Fruit fly (Drosophila melanogaster) whole organism, prepupa: Measurements from ENCODE around the gene mRpS11.

Source experiments
- CG10631 ChIP-seq: fragments of 200-800 bp; sonication (Bioruptor generic); optimal IDR thresholded peaks from 2 replicates; lab custom pipeline; 2016; ENCODE audit warnings: missing biosample characterization, missing genetic modification characterization
- CG11294 ChIP-seq: fragments of 200-800 bp; sonication (Bioruptor generic); IDR thresholded peaks from 2 replicates; pipeline ENCODE4 v1.3.6; 2022; ENCODE audit warnings: missing biosample characterization, missing genetic modification characterization
- CG11902 ChIP-seq: fragments of 200-800 bp; sonication (Bioruptor generic); optimal IDR thresholded peaks from 3 replicates; lab custom pipeline; 2016; ENCODE audit warnings: missing biosample characterization, missing genetic modification characterization
- CG16779 ChIP-seq: fragments of 200-800 bp; sonication (Bioruptor generic); optimal IDR thresholded peaks from 3 replicates; lab custom pipeline; 2017; ENCODE audit warnings: missing biosample characterization, mild to moderate bottlenecking, missing genetic modification characterization
- CG3032 ChIP-seq: fragments of 200-800 bp; optimal IDR thresholded peaks from 2 replicates; lab custom pipeline; 2019; ENCODE audit warnings: missing biosample characterization, mild to moderate bottlenecking, missing genetic modification characterization, moderate library complexity
- CG31627 ChIP-seq: fragments of 200-800 bp; sonication (Bioruptor generic); optimal IDR thresholded peaks from 3 replicates; lab custom pipeline; 2016; ENCODE audit warnings: missing biosample characterization, missing genetic modification characterization
- CG32006 ChIP-seq: fragments of 200-800 bp; sonication (Bioruptor generic); optimal IDR thresholded peaks from 3 replicates; lab custom pipeline; 2017; ENCODE audit warnings: missing biosample characterization, mild to moderate bottlenecking, missing genetic modification characterization
- CG4318 ChIP-seq: fragments of 200-800 bp; sonication (Bioruptor generic); optimal IDR thresholded peaks from 3 replicates; lab custom pipeline; 2017; ENCODE audit warnings: missing biosample characterization, mild to moderate bottlenecking, missing genetic modification characterization
- CG6163 ChIP-seq: fragments of 200-800 bp; sonication (Bioruptor generic); IDR thresholded peaks from 3 replicates; pipeline ENCODE4 v1.3.6; 2022; ENCODE audit warnings: missing biosample characterization, missing genetic modification characterization
- CG6792 ChIP-seq: fragments of 200-800 bp; sonication (Bioruptor generic); optimal IDR thresholded peaks from 3 replicates; lab custom pipeline; 2016; ENCODE audit warnings: missing biosample characterization, missing genetic modification characterization
- CG6808 ChIP-seq: fragments of 200-800 bp; sonication (Bioruptor generic); optimal IDR thresholded peaks from 3 replicates; lab custom pipeline; 2017; ENCODE audit warnings: missing biosample characterization, missing genetic modification characterization, mild to moderate bottlenecking, moderate library complexity, missing genetic modification reagents
- CG8319 ChIP-seq: fragments of 200-800 bp; sonication (Bioruptor generic); optimal IDR thresholded peaks from 3 replicates; lab custom pipeline; 2016; ENCODE audit warnings: missing biosample characterization, missing genetic modification characterization
- CG8632 ChIP-seq: fragments of 200-800 bp; sonication (Bioruptor generic); optimal IDR thresholded peaks from 3 replicates; lab custom pipeline; 2016; ENCODE audit warnings: missing biosample characterization, missing genetic modification characterization
- CG9139 ChIP-seq: fragments of 200-800 bp; sonication (Bioruptor generic); optimal IDR thresholded peaks from 3 replicates; lab custom pipeline; 2017; ENCODE audit warnings: missing biosample characterization, mild to moderate bottlenecking, missing genetic modification characterization
- Eip75B ChIP-seq: fragments of 200-800 bp; sonication (Bioruptor generic); optimal IDR thresholded peaks from 3 replicates; lab custom pipeline; 2016; ENCODE audit warnings: missing biosample characterization, missing genetic modification characterization
- Eip78C ChIP-seq: fragments of 200-800 bp; sonication (Bioruptor generic); peaks from one replicate; lab custom pipeline; 2016; ENCODE audit warnings: missing biosample characterization, missing genetic modification characterization
- Eip93F ChIP-seq: fragments of 200-800 bp; sonication (Bioruptor generic); optimal IDR thresholded peaks from 2 replicates; lab custom pipeline; 2016; ENCODE audit warnings: missing biosample characterization, mild to moderate bottlenecking, missing genetic modification characterization
- Ets21C ChIP-seq: fragments of 200-800 bp; sonication (Bioruptor generic); optimal IDR thresholded peaks from 3 replicates; lab custom pipeline; 2016; ENCODE audit warnings: missing biosample characterization, missing genetic modification characterization
- Gug ChIP-seq: fragments of 200-800 bp; sonication (Bioruptor generic); IDR thresholded peaks from 2 replicates; pipeline ENCODE4 v1.3.6; 2022; ENCODE audit warnings: missing biosample characterization, missing genetic modification characterization
- Hr39 ChIP-seq: fragments of 200-800 bp; sonication (Bioruptor generic); optimal IDR thresholded peaks from 2 replicates; lab custom pipeline; 2016; ENCODE audit warnings: missing biosample characterization, missing genetic modification characterization
- Sox14 ChIP-seq: fragments of 200-800 bp; sonication (Bioruptor generic); optimal IDR thresholded peaks from 3 replicates; lab custom pipeline; 2016; ENCODE audit warnings: missing biosample characterization, missing genetic modification characterization
- achi ChIP-seq: fragments of 200-800 bp; sonication (Bioruptor generic); optimal IDR thresholded peaks from 3 replicates; lab custom pipeline; 2016; ENCODE audit warnings: missing biosample characterization, missing genetic modification characterization
- cyc ChIP-seq: fragments of 200-800 bp; sonication (Bioruptor generic); optimal IDR thresholded peaks from 3 replicates; lab custom pipeline; 2016; ENCODE audit warnings: missing biosample characterization, missing genetic modification characterization
- dac ChIP-seq: fragments of 200-800 bp; sonication (Bioruptor generic); optimal IDR thresholded peaks from 2 replicates; lab custom pipeline; 2017; ENCODE audit warnings: missing biosample characterization, mild to moderate bottlenecking, missing genetic modification characterization
- dsx ChIP-seq: fragments of 200-800 bp; optimal IDR thresholded peaks from 3 replicates; lab custom pipeline; 2019; ENCODE audit warnings: missing biosample characterization, mild to moderate bottlenecking, missing genetic modification characterization, moderate library complexity; ENCODE audit not compliant: poor library complexity, severe bottlenecking
- esn ChIP-seq: fragments of 200-800 bp; sonication (Bioruptor generic); optimal IDR thresholded peaks from 2 replicates; lab custom pipeline; 2016; ENCODE audit warnings: missing biosample characterization, mild to moderate bottlenecking, missing genetic modification characterization, moderate library complexity
- fkh ChIP-seq: fragments of 200-800 bp; sonication (Bioruptor generic); optimal IDR thresholded peaks from 3 replicates; lab custom pipeline; 2017; ENCODE audit warnings: missing biosample characterization, mild to moderate bottlenecking, missing genetic modification characterization, moderate library complexity
- net ChIP-seq: fragments of 200-800 bp; sonication (Bioruptor generic); optimal IDR thresholded peaks from 3 replicates; lab custom pipeline; 2016; ENCODE audit warnings: missing biosample characterization, missing genetic modification characterization
- pdm3 ChIP-seq: fragments of 200-800 bp; sonication (Bioruptor generic); optimal IDR thresholded peaks from 3 replicates; lab custom pipeline; 2016; ENCODE audit warnings: missing biosample characterization, missing genetic modification characterization
- salr ChIP-seq, 2 experiments: fragments of 200-800 bp; sonication (Bioruptor generic); optimal IDR thresholded peaks; 3 replicates each; lab custom pipeline; 2016 to 2018; ENCODE audit warnings: missing biosample characterization in 2 of 2, missing genetic modification characterization in 2 of 2, mild to moderate bottlenecking in 1 of 2
- spab ChIP-seq: fragments of 200-800 bp; sonication (Bioruptor generic); optimal IDR thresholded peaks from 2 replicates; lab custom pipeline; 2017; ENCODE audit warnings: missing biosample characterization, mild to moderate bottlenecking, missing genetic modification characterization, missing genetic modification reagents
- ss ChIP-seq, 2 experiments: fragments of 200-800 bp; sonication (Bioruptor generic); optimal IDR thresholded peaks; 2 replicates in 1 of 2; 3 replicates in 1 of 2; lab custom pipeline; 2017 to 2018; ENCODE audit warnings: mild to moderate bottlenecking in 2 of 2, missing biosample characterization in 2 of 2, missing genetic modification characterization in 2 of 2, moderate library complexity in 1 of 2
- svp ChIP-seq: fragments of 200-800 bp; sonication (Bioruptor generic); peaks from one replicate; lab custom pipeline; 2016; ENCODE audit warnings: missing biosample characterization, missing genetic modification characterization
- topi ChIP-seq: fragments of 200-800 bp; sonication (Bioruptor generic); optimal IDR thresholded peaks from 3 replicates; lab custom pipeline; 2016; ENCODE audit warnings: missing biosample characterization, missing genetic modification characterization

Gene mRpS11

dm6 chr3R:17039993-17040807 is 32.3 kb upstream of the mRpS11 start, which contains the start of the genes CG18213 and Trm7-32:
TSS of gene CG18213 (minus strand) at chr3R:17040203.
TSS of gene Trm7-32 (plus strand) at chr3R:17040682.
- TF ChIP-seq achi (GFP tag; lab: Kevin White, UChicago) (peak; percentile 27), CG6808 (GFP tag; lab: Kevin White, UChicago) (no peak), esn (peak; percentile 15), CG4318 (GFP tag; lab: Kevin White, UChicago) (no peak), CG10631 (GFP tag; lab: Kevin White, UChicago) (peak; percentile 38), Eip78C (GFP tag; lab: Kevin White, UChicago) (no peak)

dm6 chr3R:17042838-17043569 is 29.5 kb upstream of the mRpS11 start, which contains the start of the genes bdwf and Patr-1:
TSS of gene bdwf (minus strand) at chr3R:17043136.
TSS of gene Patr-1 (plus strand) at chr3R:17043564.
- TF ChIP-seq esn (peak; percentile 58), cyc (GFP tag; lab: Kevin White, UChicago) (peak; percentile 28), CG16779 (tag; lab: Kevin White, UChicago) (no peak), pdm3 (no peak), CG32006 (GFP tag; lab: Kevin White, UChicago) (no peak), Hr39 (GFP tag; lab: Kevin White, UChicago) (no peak), salr (GFP tag; optimal IDR thresholded peaks at IDR 0.05; lab: Kevin White, UChicago) (no peak), Gug (GFP tag; lab: Robert Waterston, UW) (no peak), CG31627 (peak; percentile 8), CG4318 (GFP tag; lab: Kevin White, UChicago) (no peak), achi (GFP tag; lab: Kevin White, UChicago) (peak; percentile 99), CG8319 (GFP tag; lab: Kevin White, UChicago) (peak; percentile 9), Eip75B (no peak), CG6808 (GFP tag; lab: Kevin White, UChicago) (no peak), CG11294 (GFP tag; lab: Robert Waterston, UW) (no peak), CG6792 (GFP tag; lab: Kevin White, UChicago) (no peak), Sox14 (GFP tag; lab: Kevin White, UChicago) (peak; percentile 29), ss (GFP tag; optimal IDR thresholded peaks at IDR 0.05; lab: Kevin White, UChicago) (no peak), topi (GFP tag; lab: Kevin White, UChicago) (no peak), CG3032 (tag; lab: Kevin White, UChicago) (peak; percentile 24), CG8632 (GFP tag; lab: Kevin White, UChicago) (no peak), CG10631 (GFP tag; lab: Kevin White, UChicago) (peak; percentile 54)

dm6 chr3R:17043570-17043923 is 29.0 kb upstream of the mRpS11 start:
- TF ChIP-seq Hr39 (GFP tag; lab: Kevin White, UChicago): no peak
- TF ChIP-seq CG16779 (tag; lab: Kevin White, UChicago): no peak
- TF ChIP-seq CG11902 (GFP tag; lab: Kevin White, UChicago): no peak
- no peak for TF ChIP-seq svp (GFP tag; lab: Kevin White, UChicago)
- no peak for TF ChIP-seq CG6163 (GFP tag; lab: Robert Waterston, UW)
- TF ChIP-seq dac: no peak
- no peak for TF ChIP-seq spab (GFP tag; lab: Kevin White, UChicago)
- TF ChIP-seq net (GFP tag; lab: Kevin White, UChicago): no peak
- no peak for TF ChIP-seq fkh (GFP tag; lab: Kevin White, UChicago)
- TF ChIP-seq ss (GFP tag; optimal IDR thresholded peaks at IDR 0.05; lab: Kevin White, UChicago): no peak
- TF ChIP-seq dsx: no peak
- TF ChIP-seq CG9139 (GFP tag; lab: Kevin White, UChicago): no peak
- no peak for TF ChIP-seq Ets21C (GFP tag; lab: Kevin White, UChicago)
- no peak for TF ChIP-seq Eip93F
- TF ChIP-seq, all 60 proteins: peak for 0
